Fruit fly (Drosophila melanogaster): Measurements from ENCODE around the gene Eaat1.

DNA sequence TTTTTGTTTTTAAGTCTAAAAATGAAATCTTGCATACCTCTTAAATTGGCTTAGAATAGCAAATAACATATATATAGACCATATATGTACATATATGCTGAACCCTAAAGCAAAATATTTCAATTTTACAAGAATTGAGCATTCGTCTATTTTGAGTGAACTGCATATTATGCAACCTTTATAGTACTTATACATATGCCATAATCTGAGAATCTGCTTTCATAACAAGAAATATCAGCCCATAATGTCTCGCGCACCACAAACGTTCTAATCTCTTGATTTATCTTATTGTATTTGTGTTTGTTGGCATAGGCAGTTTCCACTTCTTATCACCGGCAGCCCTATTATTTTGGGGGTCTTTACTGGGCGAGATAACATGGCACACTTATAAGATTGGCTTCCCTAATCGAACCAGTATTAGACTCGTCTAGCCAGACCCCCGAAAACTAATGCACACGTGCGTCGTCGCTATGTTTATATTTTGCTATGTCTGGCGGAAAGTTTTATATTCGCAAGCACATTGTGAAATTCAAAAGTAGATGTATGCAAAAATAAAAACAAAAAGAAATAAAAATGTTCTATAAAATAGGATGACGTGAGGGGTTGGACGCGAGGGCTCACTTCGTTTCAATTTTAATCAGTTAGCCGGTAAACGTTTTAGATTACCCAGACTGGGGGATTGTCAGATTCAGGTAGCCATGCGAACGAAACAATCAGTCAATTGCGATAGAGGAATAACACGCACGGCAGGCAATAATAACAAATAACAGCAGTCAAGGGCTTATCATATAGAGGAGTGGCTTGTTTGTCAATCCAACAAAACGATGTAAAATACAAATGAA lies 55.8 kb downstream of the Eaat1 start:
- TF ChIP-seq CG7045 (GFP tag; optimal IDR thresholded peaks at IDR 0.05) (no peak), CG1620 (GFP tag; optimal IDR thresholded peaks at IDR 0.05) (no peak), Hr96 (GFP tag; optimal IDR thresholded peaks at IDR 0.05) (no peak), bab1 (GFP tag; optimal IDR thresholded peaks at IDR 0.05) (no peak), pad (GFP tag; optimal IDR thresholded peaks at IDR 0.05) (no peak), CG11617 (GFP tag; optimal IDR thresholded peaks at IDR 0.05) (no peak), tj (GFP tag; optimal IDR thresholded peaks at IDR 0.05) (peak; percentile 55)

Data from whole organism, adult.